Fruit fly (Drosophila melanogaster) whole organism, wandering third instar larva: ENCODE results near the gene Reg-2.

ENCODE experiments used
- Abd-B ChIP-seq: fragments of >200 bp; optimal IDR thresholded peaks from 2 replicates; lab custom pipeline; 2017; ENCODE audit warnings: missing biosample characterization, missing genetic modification characterization
- CG32264 ChIP-seq: fragments of 200-800 bp; sonication (Bioruptor generic); optimal IDR thresholded peaks from 2 replicates; lab custom pipeline; 2016; ENCODE audit warnings: missing biosample characterization, missing genetic modification characterization
- CG9705 ChIP-seq: fragments of 200-800 bp; sonication (Bioruptor generic); optimal IDR thresholded peaks from 2 replicates; lab custom pipeline; 2018; ENCODE audit warnings: missing biosample characterization, mild to moderate bottlenecking, missing genetic modification characterization
- CrebA ChIP-seq: fragments of 200-800 bp; sonication (Bioruptor generic); optimal IDR thresholded peaks from 2 replicates; lab custom pipeline; 2016; ENCODE audit warnings: missing biosample characterization, mild to moderate bottlenecking, missing genetic modification characterization, borderline replicate concordance
- Dfd ChIP-seq: fragments of >200 bp; optimal IDR thresholded peaks from 2 replicates; lab custom pipeline; 2017; ENCODE audit warnings: missing biosample characterization, missing genetic modification characterization
- Dif ChIP-seq: fragments of 200-275, 200-300 bp; sonication (Bioruptor generic); optimal IDR thresholded peaks from 2 replicates; lab custom pipeline; 2018; ENCODE audit warnings: missing biosample characterization, missing genetic modification characterization; ENCODE audit not compliant: partially characterized antibody
- GATAd ChIP-seq: sonication (Bioruptor generic); optimal IDR thresholded peaks from 2 replicates; lab custom pipeline; 2016; ENCODE audit warnings: missing biosample characterization, missing genetic modification characterization
- HLH106 ChIP-seq: fragments of 200-800 bp; optimal IDR thresholded peaks from 3 replicates; lab custom pipeline; 2019; ENCODE audit warnings: missing biosample characterization, mild to moderate bottlenecking, missing genetic modification characterization, moderate library complexity
- Hnf4 ChIP-seq: fragments of 200-800 bp; sonication (Bioruptor generic); optimal IDR thresholded peaks from 2 replicates; lab custom pipeline; 2016; ENCODE audit warnings: missing biosample characterization, mild to moderate bottlenecking, missing genetic modification characterization
- Hr78 ChIP-seq: fragments of >200 bp; optimal IDR thresholded peaks from 2 replicates; lab custom pipeline; 2017; ENCODE audit warnings: missing biosample characterization, missing genetic modification characterization
- Hr83 ChIP-seq: fragments of 200-300 bp; sonication (Bioruptor generic); optimal IDR thresholded peaks from 2 replicates; lab custom pipeline; 2016; ENCODE audit warnings: missing biosample characterization, mild to moderate bottlenecking, missing genetic modification characterization, moderate library complexity; ENCODE audit not compliant: poor library complexity, severe bottlenecking
- Jra ChIP-seq: sonication (Bioruptor generic); optimal IDR thresholded peaks from 2 replicates; lab custom pipeline; 2016; ENCODE audit warnings: missing biosample characterization, missing genetic modification characterization
- Mio ChIP-seq: sonication (Bioruptor generic); optimal IDR thresholded peaks from 2 replicates; lab custom pipeline; 2016; ENCODE audit warnings: missing biosample characterization, missing genetic modification characterization
- Myc ChIP-seq: fragments of >200 bp; optimal IDR thresholded peaks from 2 replicates; lab custom pipeline; 2017
- N ChIP-seq: fragments of >200 bp; optimal IDR thresholded peaks from 2 replicates; lab custom pipeline; 2018; ENCODE audit warnings: missing biosample characterization, missing external identifiers, missing genetic modification characterization
- OdsH ChIP-seq: fragments of 200-800 bp; sonication (Bioruptor generic); optimal IDR thresholded peaks from 2 replicates; lab custom pipeline; 2016; ENCODE audit warnings: missing biosample characterization, mild to moderate bottlenecking, missing genetic modification characterization
- Rel ChIP-seq, 2 experiments: fragments of 200-800 bp; sonication (Bioruptor generic) in 1 of 2; optimal IDR thresholded peaks; 2 replicates in 1 of 2; 3 replicates in 1 of 2; lab custom pipeline; 2016 to 2019; ENCODE audit warnings: mild to moderate bottlenecking in 2 of 2, missing biosample characterization in 2 of 2, missing genetic modification characterization in 2 of 2, moderate library complexity in 1 of 2
- Sp1 ChIP-seq: fragments of 200-800 bp; sonication (Bioruptor generic); optimal IDR thresholded peaks from 3 replicates; lab custom pipeline; 2019; ENCODE audit warnings: missing biosample characterization, mild to moderate bottlenecking, missing genetic modification characterization, moderate library complexity
- Vsx2 ChIP-seq: fragments of 200-300, 225-300 bp; sonication (Bioruptor generic); optimal IDR thresholded peaks from 2 replicates; lab custom pipeline; 2018; ENCODE audit warnings: missing biosample characterization, missing genetic modification characterization; ENCODE audit not compliant: partially characterized antibody
- br ChIP-seq: fragments of 200-800 bp; sonication (Bioruptor generic); optimal IDR thresholded peaks from 2 replicates; lab custom pipeline; 2016; ENCODE audit warnings: missing biosample characterization, missing genetic modification characterization
- brk ChIP-seq: fragments of 200-800 bp; sonication (Bioruptor generic); optimal IDR thresholded peaks from 2 replicates; lab custom pipeline; 2016; ENCODE audit warnings: missing biosample characterization, mild to moderate bottlenecking, missing genetic modification characterization
- dl ChIP-seq, 2 experiments: fragments of 175-275, 200-275 bp in 1 of 2; fragments of 200-275 bp in 1 of 2; sonication (Bioruptor generic); optimal IDR thresholded peaks; lab custom pipeline; 2018; ENCODE audit warnings: mild to moderate bottlenecking in 2 of 2, missing biosample characterization in 2 of 2, missing genetic modification characterization in 2 of 2, moderate library complexity in 2 of 2; ENCODE audit not compliant: partially characterized antibody in 2 of 2, insufficient read depth in 1 of 2
- dmrt93B ChIP-seq: fragments of 200-800 bp; sonication (Bioruptor generic); optimal IDR thresholded peaks from 2 replicates; lab custom pipeline; 2018; ENCODE audit warnings: missing biosample characterization, mild to moderate bottlenecking, missing genetic modification characterization
- dsf ChIP-seq: sonication (Bioruptor generic); optimal IDR thresholded peaks from 2 replicates; lab custom pipeline; 2016; ENCODE audit warnings: missing biosample characterization, missing genetic modification characterization, borderline replicate concordance
- ey ChIP-seq: fragments of 200-800 bp; sonication (Bioruptor generic); optimal IDR thresholded peaks from 2 replicates; lab custom pipeline; 2016; ENCODE audit warnings: missing biosample characterization, missing genetic modification characterization
- foxo ChIP-seq, 2 experiments: fragments of 200-800 bp; sonication (Bioruptor generic); optimal IDR thresholded peaks; 2 replicates in 1 of 2; 3 replicates in 1 of 2; lab custom pipeline; 2016 to 2017; ENCODE audit warnings: missing biosample characterization in 2 of 2, missing genetic modification characterization in 2 of 2
- fru ChIP-seq: fragments of 200-800 bp; sonication (Bioruptor generic); optimal IDR thresholded peaks from 3 replicates; lab custom pipeline; 2016; ENCODE audit warnings: missing biosample characterization, mild to moderate bottlenecking, missing genetic modification characterization
- h ChIP-seq: fragments of 200-800 bp; sonication (Bioruptor generic); optimal IDR thresholded peaks from 3 replicates; lab custom pipeline; 2016; ENCODE audit warnings: missing biosample characterization, mild to moderate bottlenecking, missing genetic modification characterization
- jim ChIP-seq: fragments of 175-275, 200-325 bp; sonication (Bioruptor generic); optimal IDR thresholded peaks from 2 replicates; lab custom pipeline; 2016; ENCODE audit warnings: missing biosample characterization, mild to moderate bottlenecking, missing genetic modification characterization
- lola ChIP-seq: fragments of >200 bp; optimal IDR thresholded peaks from 2 replicates; lab custom pipeline; 2017; ENCODE audit warnings: missing biosample characterization, missing genetic modification characterization
- pan ChIP-seq: fragments of >200 bp; optimal IDR thresholded peaks from 2 replicates; lab custom pipeline; 2017
- psq ChIP-seq: fragments of 200-800 bp; sonication (Bioruptor generic); optimal IDR thresholded peaks from 3 replicates; lab custom pipeline; 2017; ENCODE audit warnings: missing biosample characterization, mild to moderate bottlenecking, missing genetic modification characterization, moderate library complexity
- rgr ChIP-seq: fragments of 200-800 bp; sonication (Bioruptor generic); optimal IDR thresholded peaks from 3 replicates; lab custom pipeline; 2016; ENCODE audit warnings: missing biosample characterization, mild to moderate bottlenecking, missing genetic modification characterization
- sage ChIP-seq: fragments of 200-800 bp; sonication (Bioruptor generic); optimal IDR thresholded peaks from 2 replicates; lab custom pipeline; 2016; ENCODE audit warnings: missing biosample characterization, mild to moderate bottlenecking, missing genetic modification characterization
- sv ChIP-seq: fragments of 200-800 bp; sonication (Bioruptor generic); optimal IDR thresholded peaks from 3 replicates; lab custom pipeline; 2016; ENCODE audit warnings: missing biosample characterization, missing genetic modification characterization
- tai ChIP-seq: sonication (Bioruptor generic); optimal IDR thresholded peaks from 2 replicates; lab custom pipeline; 2016; ENCODE audit warnings: missing biosample characterization, missing genetic modification characterization
- usp ChIP-seq: fragments of >200 bp; optimal IDR thresholded peaks from 2 replicates; lab custom pipeline; 2017; ENCODE audit warnings: missing biosample characterization, missing genetic modification characterization
- woc ChIP-seq: sonication (Bioruptor generic); optimal IDR thresholded peaks from 2 replicates; lab custom pipeline; 2016; ENCODE audit warnings: missing biosample characterization, mild to moderate bottlenecking, missing genetic modification characterization

Reg-2 gene

dm6 chr3L:622357-622834 is 16.0 kb upstream of the Reg-2 start (continued):
- TF ChIP-seq CrebA (no peak), brk (GFP tag; lab: Kevin White, UChicago) (no peak), Jra (GFP tag; lab: Kevin White, UChicago) (no peak), rgr (peak; percentile 72)

dm6 chr3L:621097-621967 is 15.0 kb upstream of the Reg-2 start:
- TF ChIP-seq CG32264 (GFP tag; lab: Kevin White, UChicago) (peak; percentile 84), br (GFP tag; lab: Kevin White, UChicago) (peak; percentile 96), pan (lab: Kevin White, UChicago) (no peak), psq (GFP tag; lab: Kevin White, UChicago) (peak; percentile 95), foxo (GFP tag; optimal IDR thresholded peaks at IDR 0.05; lab: Kevin White, UChicago) (peak; percentile 46 to 96), dl (GFP tag; optimal IDR thresholded peaks at IDR 0.05; lab: Kevin White, UChicago; ENCODE audit: insufficient read depth in 1 of 2, partially characterized antibody in 2 of 2) (no peak), dsf (GFP tag; lab: Kevin White, UChicago) (peak; percentile 82), Dfd (peak; percentile 61), sv (GFP tag; lab: Kevin White, UChicago) (peak; percentile 70), brk (GFP tag; lab: Kevin White, UChicago) (peak; percentile 96), woc (peak; percentile 95), Hr83 (GFP tag; lab: Kevin White, UChicago) (peak; percentile 13), Abd-B (GFP tag; lab: Kevin White, UChicago) (no peak), Mio (GFP tag; lab: Kevin White, UChicago) (no peak), Dif (GFP tag; lab: Kevin White, UChicago) (peak; percentile 45), ey (GFP tag; lab: Kevin White, UChicago) (peak; percentile 96), HLH106 (tag; lab: Kevin White, UChicago) (peak; percentile 97), OdsH (GFP tag; lab: Kevin White, UChicago) (peak; percentile 96), jim (GFP tag; lab: Kevin White, UChicago) (no peak), sage (GFP tag; lab: Kevin White, UChicago) (peak; percentile 92), tai (peak; percentile 90), Vsx2 (GFP tag; lab: Kevin White, UChicago) (no peak), Sp1 (peak; percentile 97), Jra (GFP tag; lab: Kevin White, UChicago) (peak; percentile 92), usp (GFP tag; lab: Kevin White, UChicago) (no peak), CG9705 (peak; percentile 93), fru (peak; percentile 97), Rel (GFP tag; optimal IDR thresholded peaks at IDR 0.05; lab: Kevin White, UChicago) (peak; percentile 93), Rel (tag; optimal IDR thresholded peaks at IDR 0.05; lab: Kevin White, UChicago) (peak; percentile 93), dmrt93B (GFP tag; lab: Kevin White, UChicago) (peak; percentile 90), Hnf4 (peak; percentile 93), rgr (peak; percentile 95), N (GFP tag; lab: Kevin White, UChicago) (no peak), GATAd (GFP tag; lab: Kevin White, UChicago) (peak; percentile 31), Hr78 (GFP tag; lab: Kevin White, UChicago) (no peak), lola (GFP tag; lab: Kevin White, UChicago) (no peak), Myc (no peak), h (GFP tag; lab: Kevin White, UChicago) (peak; percentile 97), CrebA (peak; percentile 90)
